Worm (Caenorhabditis elegans) whole organism, L3 larva: ENCODE results near the gene C53B7.2.

Source experiments
- R02D3.7 ChIP-seq: fragments of 150-350 bp; optimal IDR thresholded peaks from 2 replicates; lab custom pipeline; 2014; ENCODE audit warnings: missing biosample characterization, missing genetic modification characterization
- ZK546.5 ChIP-seq: sonication (generic microtip); optimal IDR thresholded peaks from 2 replicates; lab custom pipeline; 2017; ENCODE audit warnings: missing biosample characterization, missing genetic modification characterization
- aly-2 ChIP-seq: fragments of 150-350 bp; optimal IDR thresholded peaks from 2 replicates; lab custom pipeline; 2014; ENCODE audit warnings: missing biosample characterization, missing genetic modification characterization
- ama-1 ChIP-seq: fragments of 150-350 bp; optimal IDR thresholded peaks from 2 replicates; lab custom pipeline; 2018
- ceh-16 ChIP-seq: sonication (generic microtip); optimal IDR thresholded peaks from 2 replicates; lab custom pipeline; 2017; ENCODE audit warnings: missing biosample characterization, missing genetic modification characterization
- ceh-28 ChIP-seq: fragments of 150-350 bp; optimal IDR thresholded peaks from 2 replicates; lab custom pipeline; 2014; ENCODE audit warnings: missing biosample characterization, missing genetic modification reagents, missing genetic modification characterization
- ceh-82 ChIP-seq: fragments of 150-350 bp; optimal IDR thresholded peaks from 2 replicates; lab custom pipeline; 2014; ENCODE audit warnings: missing biosample characterization, missing genetic modification characterization
- ceh-9 ChIP-seq: sonication (generic microtip); optimal IDR thresholded peaks from 2 replicates; lab custom pipeline; 2018; ENCODE audit warnings: missing biosample characterization, missing genetic modification characterization
- daf-12 ChIP-seq: fragments of 150-350 bp; optimal IDR thresholded peaks from 2 replicates; lab custom pipeline; 2014; ENCODE audit warnings: missing biosample characterization, missing genetic modification reagents, missing genetic modification characterization
- egl-27 ChIP-seq: sonication (generic microtip); optimal IDR thresholded peaks from 4 replicates; lab custom pipeline; 2017; ENCODE audit warnings: missing biosample characterization, missing genetic modification reagents, missing genetic modification characterization
- egl-5 ChIP-seq: fragments of 150-350 bp; optimal IDR thresholded peaks from 2 replicates; lab custom pipeline; 2017; ENCODE audit warnings: missing biosample characterization, missing genetic modification reagents, missing genetic modification characterization, inconsistent platforms
- elt-1 ChIP-seq: fragments of 150-350 bp; optimal IDR thresholded peaks from 2 replicates; lab custom pipeline; 2014; ENCODE audit warnings: missing biosample characterization, missing genetic modification characterization
- elt-2 ChIP-seq: sonication (generic microtip); optimal IDR thresholded peaks from 2 replicates; lab custom pipeline; 2016; ENCODE audit warnings: missing genetic modification reagents, mild to moderate bottlenecking, missing genetic modification characterization, missing compliant biosample characterization
- elt-3 ChIP-seq, 3 experiments: fragments of 150-350 bp in 1 of 3; sonication (generic microtip) in 2 of 3; optimal IDR thresholded peaks; 2 replicates in 2 of 3; 4 replicates in 1 of 3; lab custom pipeline; 2014 to 2017; ENCODE audit warnings: missing biosample characterization in 3 of 3, missing genetic modification characterization in 3 of 3
- eor-1 ChIP-seq, 2 experiments: fragments of 150-350 bp; optimal IDR thresholded peaks; 2 replicates each; lab custom pipeline; 2014 to 2018; ENCODE audit warnings: missing biosample characterization in 2 of 2, missing genetic modification characterization in 2 of 2
- fkh-2 ChIP-seq: fragments of 150-350 bp; optimal IDR thresholded peaks from 2 replicates; lab custom pipeline; 2014; ENCODE audit warnings: missing biosample characterization, missing genetic modification reagents, missing genetic modification characterization
- fos-1 ChIP-seq: fragments of 150-350 bp; optimal IDR thresholded peaks from 2 replicates; lab custom pipeline; 2014; ENCODE audit warnings: missing biosample characterization, missing genetic modification characterization
- hmg-11 ChIP-seq: sonication (generic microtip); optimal IDR thresholded peaks from 2 replicates; lab custom pipeline; 2016; ENCODE audit warnings: missing genetic modification characterization, missing compliant biosample characterization
- jun-1 ChIP-seq: fragments of 150-350 bp; optimal IDR thresholded peaks from 2 replicates; lab custom pipeline; 2014; ENCODE audit warnings: missing biosample characterization, missing genetic modification reagents, missing genetic modification characterization
- lin-15B ChIP-seq: fragments of 150-350 bp; optimal IDR thresholded peaks from 2 replicates; lab custom pipeline; 2014; ENCODE audit warnings: missing biosample characterization, missing genetic modification characterization
- lin-39 ChIP-seq: fragments of 150-350 bp; optimal IDR thresholded peaks from 2 replicates; lab custom pipeline; 2018; ENCODE audit warnings: missing biosample characterization, missing genetic modification reagents, missing genetic modification characterization
- lsy-12 ChIP-seq: sonication (generic microtip); optimal IDR thresholded peaks from 2 replicates; lab custom pipeline; 2016; ENCODE audit warnings: mild to moderate bottlenecking, missing genetic modification characterization, missing compliant biosample characterization
- mdl-1 ChIP-seq: fragments of 150-350 bp; optimal IDR thresholded peaks from 2 replicates; lab custom pipeline; 2014; ENCODE audit warnings: missing biosample characterization, missing genetic modification characterization
- mml-1 ChIP-seq: fragments of 150-350 bp; sonication (generic microtip); optimal IDR thresholded peaks from 3 replicates; lab custom pipeline; 2014; ENCODE audit warnings: missing biosample characterization, missing genetic modification characterization
- nfya-1 ChIP-seq: sonication (generic microtip); optimal IDR thresholded peaks from 2 replicates; lab custom pipeline; 2017; ENCODE audit warnings: missing genetic modification characterization, mild to moderate bottlenecking, missing compliant biosample characterization, antibody characterized with exemption, moderate library complexity; ENCODE audit not compliant: insufficient read depth
- nhr-11 ChIP-seq: fragments of 150-350 bp; optimal IDR thresholded peaks from 2 replicates; lab custom pipeline; 2014; ENCODE audit warnings: missing biosample characterization, missing genetic modification characterization
- nhr-237 ChIP-seq: fragments of 150-350 bp; optimal IDR thresholded peaks from 2 replicates; lab custom pipeline; 2014; ENCODE audit warnings: missing biosample characterization, missing genetic modification characterization
- nhr-25 ChIP-seq: sonication (generic microtip); optimal IDR thresholded peaks from 2 replicates; lab custom pipeline; 2017; ENCODE audit warnings: missing biosample characterization, missing genetic modification characterization
- nhr-28 ChIP-seq: fragments of 150-350 bp; optimal IDR thresholded peaks from 2 replicates; lab custom pipeline; 2014; ENCODE audit warnings: missing biosample characterization, missing genetic modification characterization
- nhr-67 ChIP-seq: fragments of 150-350 bp; optimal IDR thresholded peaks from 2 replicates; lab custom pipeline; 2014; ENCODE audit warnings: missing biosample characterization, missing genetic modification characterization
- nhr-76 ChIP-seq: fragments of 150-350 bp; sonication (generic microtip); optimal IDR thresholded peaks from 5 replicates; lab custom pipeline; 2014; ENCODE audit warnings: missing biosample characterization, missing genetic modification characterization
- nhr-77 ChIP-seq: fragments of 150-350 bp; optimal IDR thresholded peaks from 2 replicates; lab custom pipeline; 2014; ENCODE audit warnings: missing biosample characterization, missing genetic modification characterization
- pha-4 ChIP-seq: fragments of 150-350 bp; optimal IDR thresholded peaks from 2 replicates; lab custom pipeline; 2014; ENCODE audit warnings: missing biosample characterization, missing genetic modification reagents, missing genetic modification characterization
- sea-2 ChIP-seq: fragments of 150-350 bp; sonication (generic microtip); optimal IDR thresholded peaks from 4 replicates; lab custom pipeline; 2014; ENCODE audit warnings: missing biosample characterization, missing genetic modification reagents, missing genetic modification characterization
- skn-1 ChIP-seq: fragments of 150-350 bp; optimal IDR thresholded peaks from 2 replicates; lab custom pipeline; 2014; ENCODE audit warnings: missing biosample characterization, missing genetic modification characterization
- snpc-4 ChIP-seq: fragments of 150-350 bp; optimal IDR thresholded peaks from 2 replicates; lab custom pipeline; 2014; ENCODE audit warnings: missing biosample characterization, missing genetic modification characterization
- tbx-2 ChIP-seq: sonication (generic microtip); optimal IDR thresholded peaks from 2 replicates; lab custom pipeline; 2016; ENCODE audit warnings: mild to moderate bottlenecking, missing genetic modification characterization, missing compliant biosample characterization
- unc-39 ChIP-seq: sonication (generic microtip); optimal IDR thresholded peaks from 4 replicates; lab custom pipeline; 2017; ENCODE audit warnings: missing biosample characterization, missing genetic modification characterization
- unc-62 ChIP-seq: fragments of 150-350 bp; sonication (generic microtip); optimal IDR thresholded peaks from 4 replicates; lab custom pipeline; 2014; ENCODE audit warnings: missing biosample characterization, missing genetic modification reagents, missing genetic modification characterization
- zag-1 ChIP-seq: fragments of 150-350 bp; optimal IDR thresholded peaks from 2 replicates; lab custom pipeline; 2014; ENCODE audit warnings: missing biosample characterization, missing genetic modification characterization
- ztf-11 ChIP-seq: fragments of 150-350 bp; optimal IDR thresholded peaks from 2 replicates; lab custom pipeline; 2014; ENCODE audit warnings: missing biosample characterization, missing genetic modification characterization
- ztf-4 ChIP-seq: fragments of 150-350 bp; optimal IDR thresholded peaks from 2 replicates; lab custom pipeline; 2014; ENCODE audit warnings: missing biosample characterization, missing genetic modification characterization

Gene C53B7.2

ce11 chrX:6863032-6863431 is 17.0 kb downstream of the C53B7.2 start, which contains the start of gene nep-4:
Gene nep-4, minus strand, starts transcription at chrX:6863424.
- no peak for TF ChIP-seq elt-2
- TF ChIP-seq nhr-76 (tag; lab: Kevin White, UChicago): no peak
- TF ChIP-seq eor-1 (tag; optimal IDR thresholded peaks at IDR 0.05; lab: Kevin White, UChicago): no peak
- no peak for TF ChIP-seq ztf-4
- no peak for TF ChIP-seq elt-1 (tag; lab: Kevin White, UChicago)
- TF ChIP-seq unc-39 (tag; lab: Kevin White, UChicago): no peak
- no peak for TF ChIP-seq nhr-67 (tag; lab: Kevin White, UChicago)
- no peak for TF ChIP-seq egl-27
- TF ChIP-seq pha-4 (tag; lab: Kevin White, UChicago): no peak
- TF ChIP-seq ceh-9: no peak
- no peak for TF ChIP-seq nhr-77 (tag; lab: Kevin White, UChicago)
- TF ChIP-seq lin-15B (tag; lab: Kevin White, UChicago): no peak
- TF ChIP-seq ceh-82: no peak

ce11 chrX:6865839-6866238 is 19.8 kb downstream of the C53B7.2 start, which contains the start of gene odr-10:
Gene odr-10, minus strand, starts transcription at chrX:6865939.
- TF ChIP-seq lsy-12 (no peak), mml-1 (tag; lab: Kevin White, UChicago) (no peak), ceh-9 (no peak), hmg-11 (no peak), ama-1 (lab: Kevin White, UChicago) (no peak), nhr-11 (no peak), fos-1 (tag; lab: Kevin White, UChicago) (no peak), nhr-25 (tag; lab: Kevin White, UChicago) (no peak), tbx-2 (tag; lab: Kevin White, UChicago) (no peak)

- TF ChIP-seq nhr-67 (tag; lab: Kevin White, UChicago) (no peak), nfya-1 (tag; lab: Kevin White, UChicago) (no peak), ztf-11 (no peak), ztf-4 (no peak), ceh-16 (tag; lab: Kevin White, UChicago) (no peak), hmg-11 (no peak), pha-4 (tag; lab: Kevin White, UChicago) (no peak), ceh-28 (tag; lab: Kevin White, UChicago) (no peak), fkh-2 (tag; lab: Kevin White, UChicago) (no peak), nhr-28 (tag; lab: Kevin White, UChicago) (no peak), lin-39 (tag; lab: Kevin White, UChicago) (no peak), skn-1 (tag; lab: Kevin White, UChicago) (no peak), aly-2 (tag; lab: Kevin White, UChicago) (no peak), nhr-11 (no peak), ceh-9 (no peak), jun-1 (tag; lab: Kevin White, UChicago) (no peak), zag-1 (tag; lab: Kevin White, UChicago) (no peak), ceh-82 (no peak), tbx-2 (tag; lab: Kevin White, UChicago) (no peak), ZK546.5 (tag; lab: Kevin White, UChicago) (no peak)
- TF ChIP-seq, all 47 proteins: peak for 0
Measured at ce11 chrX:6866900-6867299, 20.9 kb downstream of the C53B7.2 start.

ce11 chrX:6867707-6868106 is 21.7 kb downstream of the C53B7.2 start:
- TF ChIP-seq nhr-237 (tag; lab: Kevin White, UChicago) (no peak), pha-4 (tag; lab: Kevin White, UChicago) (no peak), ceh-16 (tag; lab: Kevin White, UChicago) (no peak), nhr-11 (no peak), ceh-82 (no peak), unc-62 (GFP tag; lab: Kevin White, UChicago) (no peak), egl-27 (no peak), mdl-1 (tag; lab: Kevin White, UChicago) (no peak), snpc-4 (tag; lab: Kevin White, UChicago) (no peak), nfya-1 (tag; lab: Kevin White, UChicago) (no peak), skn-1 (tag; lab: Kevin White, UChicago) (no peak), ztf-4 (peak; percentile 9), nhr-28 (tag; lab: Kevin White, UChicago) (no peak), lin-15B (tag; lab: Kevin White, UChicago) (no peak), hmg-11 (peak; percentile 58), ceh-28 (tag; lab: Kevin White, UChicago) (no peak), fkh-2 (tag; lab: Kevin White, UChicago) (no peak), egl-5 (no peak), unc-39 (tag; lab: Kevin White, UChicago) (no peak), fos-1 (tag; lab: Kevin White, UChicago) (no peak), jun-1 (tag; lab: Kevin White, UChicago) (no peak), elt-1 (tag; lab: Kevin White, UChicago) (no peak), nhr-67 (tag; lab: Kevin White, UChicago) (no peak), eor-1 (tag; optimal IDR thresholded peaks at IDR 0.05; lab: Kevin White, UChicago) (no peak), ZK546.5 (tag; lab: Kevin White, UChicago) (no peak), lsy-12 (peak; percentile 66), elt-3 (tag; optimal IDR thresholded peaks at IDR 0.05; lab: Kevin White, UChicago) (no peak), ztf-11 (no peak), mml-1 (tag; lab: Kevin White, UChicago) (no peak), R02D3.7 (tag; lab: Kevin White, UChicago) (no peak), nhr-25 (tag; lab: Kevin White, UChicago) (peak; percentile 59), daf-12 (no peak), sea-2 (GFP tag; lab: Kevin White, UChicago) (no peak), nhr-76 (tag; lab: Kevin White, UChicago) (no peak), zag-1 (tag; lab: Kevin White, UChicago) (no peak), nhr-77 (tag; lab: Kevin White, UChicago) (no peak), ceh-9 (no peak), ama-1 (lab: Kevin White, UChicago) (no peak), aly-2 (tag; lab: Kevin White, UChicago) (no peak), elt-2 (peak; percentile 52)
